Worm (Caenorhabditis elegans): Measurements from ENCODE around the gene C16C10.1.

DNA sequence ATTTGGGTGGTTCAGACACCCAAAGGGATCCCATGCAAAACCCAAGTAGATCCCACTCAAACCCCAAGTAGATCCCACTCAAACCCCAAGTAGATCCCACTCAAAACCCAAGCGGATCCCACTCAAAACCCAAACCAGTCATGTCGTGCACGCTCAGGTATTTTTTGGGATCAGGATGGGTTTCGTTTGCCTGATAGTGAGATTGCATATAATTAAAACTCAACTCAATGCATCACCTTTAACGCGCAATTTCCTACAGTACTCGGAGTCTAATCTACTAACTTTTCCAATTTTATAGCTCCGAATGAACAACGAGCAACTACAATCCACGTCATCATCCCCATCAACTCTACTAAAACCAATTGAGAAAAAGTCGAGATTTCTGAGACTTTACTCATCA is 27.9 kb upstream of the C16C10.1 start, which contains the start of gene phlp-2:
- TF ChIP-seq mdl-1 (tag; optimal IDR thresholded peaks at IDR 0.05) (no peak), egl-27 (tag; optimal IDR thresholded peaks at IDR 0.05) (no peak), nhr-12 (tag; optimal IDR thresholded peaks at IDR 0.05) (no peak)
